Worm (Caenorhabditis elegans) whole organism, L1 larva: ENCODE data around the gene bet-2.
A peak's percentile ranks its signal among the peaks of the same experiment; 100 is the strongest.

Experiments
- aly-2 ChIP-seq: fragments of 150-350 bp; optimal IDR thresholded peaks from 2 replicates; lab custom pipeline; 2014; ENCODE audit warnings: missing biosample characterization, missing genetic modification characterization
- blmp-1 ChIP-seq: fragments of 150-350 bp; optimal IDR thresholded peaks from 2 replicates; lab custom pipeline; 2014; ENCODE audit warnings: missing biosample characterization, missing genetic modification characterization
- fkh-10 ChIP-seq: sonication (generic microtip); optimal IDR thresholded peaks from 2 replicates; lab custom pipeline; 2017; ENCODE audit warnings: missing biosample characterization, missing genetic modification reagents, missing genetic modification characterization
- nhr-237 ChIP-seq: fragments of 150-350 bp; optimal IDR thresholded peaks from 2 replicates; lab custom pipeline; 2014; ENCODE audit warnings: missing biosample characterization, missing genetic modification characterization

DNA sequence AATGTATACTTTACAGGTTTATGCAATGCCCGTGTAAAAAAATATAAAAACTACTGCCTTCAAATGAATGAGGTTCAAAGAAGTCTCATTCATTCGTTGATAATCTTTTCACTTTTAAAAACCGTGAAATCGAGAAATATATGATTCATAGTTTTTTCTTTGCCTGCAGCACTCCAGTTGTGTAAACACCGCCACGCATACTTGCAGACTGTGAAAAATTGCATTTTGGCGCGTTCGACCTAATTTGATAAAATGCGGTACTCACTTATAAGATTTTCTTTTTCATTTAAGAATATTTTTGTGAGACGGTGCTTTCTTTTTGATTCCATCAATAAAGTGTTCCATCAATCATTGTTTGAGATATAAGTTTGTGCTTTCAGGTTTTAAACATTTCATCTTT lies 2.3 kb upstream of the bet-2 start:
- TF ChIP-seq aly-2 (tag; lab: Kevin White, UChicago) (no peak), fkh-10 (GFP tag; lab: Kevin White, UChicago) (no peak), blmp-1 (tag; lab: Kevin White, UChicago) (peak; percentile 77), nhr-237 (tag; lab: Kevin White, UChicago) (no peak)
